Worm (Caenorhabditis elegans): ENCODE measurements around the gene fbxb-25.

- TF ChIP-seq unc-39 (tag; optimal IDR thresholded peaks at IDR 0.05) (no peak), snpc-4 (tag; optimal IDR thresholded peaks at IDR 0.05) (no peak), ceh-83 (GFP tag; optimal IDR thresholded peaks at IDR 0.05) (no peak), lin-13 (tag; optimal IDR thresholded peaks at IDR 0.05) (no peak)
Observed at ce11 chrII:1666025-1666424, 17.8 kb upstream of the fbxb-25 start, which contains the start of gene srlf-29.
